Worm (Caenorhabditis elegans) whole organism, L2 larva: Measurements from ENCODE around the gene idpb-2.

Experiments used
- C34F6.9 ChIP-seq: fragments of 150-350 bp; optimal IDR thresholded peaks from 2 replicates; lab custom pipeline; 2014; ENCODE audit warnings: missing biosample characterization, missing genetic modification characterization
- F13H6.1 ChIP-seq: sonication (generic microtip); optimal IDR thresholded peaks from 2 replicates; lab custom pipeline; 2016; ENCODE audit warnings: missing genetic modification characterization, missing compliant biosample characterization
- R02D3.7 ChIP-seq: fragments of 150-350 bp; optimal IDR thresholded peaks from 2 replicates; lab custom pipeline; 2014; ENCODE audit warnings: missing biosample characterization, missing genetic modification characterization
- Y55F3AM.14 ChIP-seq: fragments of 200-800 bp; sonication (Bioruptor generic); optimal IDR thresholded peaks from 2 replicates; lab custom pipeline; 2018; ENCODE audit warnings: mild to moderate bottlenecking, missing genetic modification characterization, missing compliant biosample characterization
- ZK546.5 ChIP-seq: sonication (generic microtip); optimal IDR thresholded peaks from 2 replicates; lab custom pipeline; 2017; ENCODE audit warnings: missing biosample characterization, missing genetic modification characterization
- alr-1 ChIP-seq: fragments of 150-350 bp; optimal IDR thresholded peaks from 2 replicates; lab custom pipeline; 2014; ENCODE audit warnings: missing biosample characterization, missing genetic modification characterization
- aly-2 ChIP-seq: fragments of 150-350 bp; optimal IDR thresholded peaks from 2 replicates; lab custom pipeline; 2014; ENCODE audit warnings: missing biosample characterization, missing genetic modification characterization
- ama-1 ChIP-seq: fragments of 150-350 bp; optimal IDR thresholded peaks from 2 replicates; lab custom pipeline; 2018; ENCODE audit warnings: inconsistent platforms
- blmp-1 ChIP-seq: sonication (generic microtip); optimal IDR thresholded peaks from 2 replicates; lab custom pipeline; 2017; ENCODE audit warnings: missing genetic modification characterization, mild to moderate bottlenecking, missing compliant biosample characterization, antibody characterized with exemption, moderate library complexity; ENCODE audit not compliant: insufficient read depth
- ceh-16 ChIP-seq: fragments of 150-350 bp; optimal IDR thresholded peaks from 2 replicates; lab custom pipeline; 2014; ENCODE audit warnings: missing biosample characterization, missing genetic modification characterization
- ceh-82 ChIP-seq: fragments of 150-350 bp; optimal IDR thresholded peaks from 2 replicates; lab custom pipeline; 2014; ENCODE audit warnings: missing biosample characterization, missing genetic modification characterization
- crh-2 ChIP-seq: sonication (generic microtip); optimal IDR thresholded peaks from 2 replicates; lab custom pipeline; 2017; ENCODE audit warnings: missing biosample characterization, missing genetic modification characterization
- dmd-4 ChIP-seq: sonication (generic microtip); optimal IDR thresholded peaks from 2 replicates; lab custom pipeline; 2017; ENCODE audit warnings: missing biosample characterization, missing genetic modification characterization
- egl-27 ChIP-seq: sonication (generic microtip); optimal IDR thresholded peaks from 3 replicates; lab custom pipeline; 2017; ENCODE audit warnings: missing biosample characterization, missing genetic modification reagents, missing genetic modification characterization
- elt-1 ChIP-seq: fragments of 150-350 bp; optimal IDR thresholded peaks from 2 replicates; lab custom pipeline; 2014; ENCODE audit warnings: missing biosample characterization, missing genetic modification characterization
- elt-3 ChIP-seq: sonication (generic microtip); optimal IDR thresholded peaks from 2 replicates; lab custom pipeline; 2017; ENCODE audit warnings: missing biosample characterization, missing genetic modification characterization
- fos-1 ChIP-seq: fragments of 150-350 bp; optimal IDR thresholded peaks from 2 replicates; lab custom pipeline; 2014; ENCODE audit warnings: missing biosample characterization, missing genetic modification characterization
- gmeb-1 ChIP-seq: fragments of 150-350 bp; optimal IDR thresholded peaks from 2 replicates; lab custom pipeline; 2014; ENCODE audit warnings: missing biosample characterization, missing genetic modification characterization
- lin-11 ChIP-seq: fragments of 150-350 bp; sonication (generic microtip); optimal IDR thresholded peaks from 2 replicates; lab custom pipeline; 2014; ENCODE audit warnings: missing biosample characterization, missing genetic modification characterization, inconsistent platforms, mixed read lengths
- lin-13 ChIP-seq: fragments of 150-350 bp; optimal IDR thresholded peaks from 2 replicates; lab custom pipeline; 2014; ENCODE audit warnings: missing biosample characterization, missing genetic modification reagents, missing genetic modification characterization
- lin-39 ChIP-seq: fragments of 150-350 bp; optimal IDR thresholded peaks from 2 replicates; lab custom pipeline; 2014; ENCODE audit warnings: missing biosample characterization, missing genetic modification reagents, missing genetic modification characterization
- lsy-2 ChIP-seq, 2 experiments: fragments of 150-350 bp in 1 of 2; sonication (generic microtip) in 1 of 2; optimal IDR thresholded peaks; 2 replicates each; lab custom pipeline; 2014 to 2017; ENCODE audit warnings: missing biosample characterization in 2 of 2, missing genetic modification characterization in 2 of 2
- mab-5 ChIP-seq: fragments of 150-350 bp; optimal IDR thresholded peaks from 2 replicates; lab custom pipeline; 2014; ENCODE audit warnings: missing biosample characterization, missing genetic modification characterization
- mbf-1 ChIP-seq: sonication (generic microtip); optimal IDR thresholded peaks from 2 replicates; lab custom pipeline; 2017; ENCODE audit warnings: missing biosample characterization, missing genetic modification characterization
- mdl-1 ChIP-seq, 2 experiments: fragments of 150-350 bp in 1 of 2; sonication (generic microtip) in 1 of 2; optimal IDR thresholded peaks; 2 replicates each; lab custom pipeline; 2017; ENCODE audit warnings: missing biosample characterization in 2 of 2, missing genetic modification characterization in 2 of 2
- nhr-10 ChIP-seq: sonication (generic microtip); optimal IDR thresholded peaks from 2 replicates; lab custom pipeline; 2017; ENCODE audit warnings: missing biosample characterization, missing genetic modification characterization
- nhr-11 ChIP-seq: fragments of 150-350 bp; optimal IDR thresholded peaks from 2 replicates; lab custom pipeline; 2014; ENCODE audit warnings: missing biosample characterization, missing genetic modification characterization
- nhr-12 ChIP-seq: fragments of 150-350 bp; optimal IDR thresholded peaks from 2 replicates; lab custom pipeline; 2014; ENCODE audit warnings: missing biosample characterization, missing genetic modification characterization
- nhr-129 ChIP-seq: fragments of 150-350 bp; optimal IDR thresholded peaks from 2 replicates; lab custom pipeline; 2014; ENCODE audit warnings: missing biosample characterization, missing genetic modification characterization
- nhr-21 ChIP-seq: fragments of 150-350 bp; optimal IDR thresholded peaks from 2 replicates; lab custom pipeline; 2014; ENCODE audit warnings: missing biosample characterization, missing genetic modification characterization
- nhr-23 ChIP-seq: fragments of 150-350 bp; optimal IDR thresholded peaks from 2 replicates; lab custom pipeline; 2014; ENCODE audit warnings: missing biosample characterization, missing genetic modification reagents, missing genetic modification characterization
- nhr-237 ChIP-seq: fragments of 150-350 bp; optimal IDR thresholded peaks from 2 replicates; lab custom pipeline; 2014; ENCODE audit warnings: missing biosample characterization, missing genetic modification characterization
- nhr-25 ChIP-seq: fragments of 150-350 bp; sonication (generic microtip); optimal IDR thresholded peaks from 3 replicates; lab custom pipeline; 2014; ENCODE audit warnings: missing biosample characterization, missing genetic modification characterization
- nhr-6 ChIP-seq: fragments of 150-350 bp; optimal IDR thresholded peaks from 2 replicates; lab custom pipeline; 2014; ENCODE audit warnings: missing biosample characterization, missing genetic modification characterization
- nhr-77 ChIP-seq: fragments of 150-350 bp; optimal IDR thresholded peaks from 2 replicates; lab custom pipeline; 2014; ENCODE audit warnings: missing biosample characterization, missing genetic modification characterization
- peb-1 ChIP-seq: fragments of 150-350 bp; optimal IDR thresholded peaks from 2 replicates; lab custom pipeline; 2014; ENCODE audit warnings: missing biosample characterization, missing genetic modification characterization
- sem-4 ChIP-seq: fragments of 150-350 bp; optimal IDR thresholded peaks from 2 replicates; lab custom pipeline; 2014; ENCODE audit warnings: missing biosample characterization, missing genetic modification reagents, missing genetic modification characterization
- skn-1 ChIP-seq: sonication (generic microtip); optimal IDR thresholded peaks from 2 replicates; lab custom pipeline; 2017; ENCODE audit warnings: missing biosample characterization, missing genetic modification characterization
- sma-3 ChIP-seq: sonication (generic microtip); optimal IDR thresholded peaks from 2 replicates; lab custom pipeline; 2016; ENCODE audit warnings: missing genetic modification reagents, missing genetic modification characterization, missing compliant biosample characterization
- sma-9 ChIP-seq, 2 experiments: fragments of 150-350 bp in 1 of 2; sonication (generic microtip) in 1 of 2; optimal IDR thresholded peaks; 2 replicates each; lab custom pipeline; 2014 to 2016; ENCODE audit warnings: missing genetic modification characterization in 2 of 2, mild to moderate bottlenecking in 1 of 2, missing biosample characterization in 1 of 2, missing compliant biosample characterization in 1 of 2, missing genetic modification reagents in 1 of 2, moderate library complexity in 1 of 2
- snpc-4 ChIP-seq: fragments of 150-350 bp; optimal IDR thresholded peaks from 2 replicates; lab custom pipeline; 2014; ENCODE audit warnings: missing biosample characterization, missing genetic modification characterization
- unc-39 ChIP-seq: fragments of 150-350 bp; optimal IDR thresholded peaks from 2 replicates; lab custom pipeline; 2014; ENCODE audit warnings: missing biosample characterization, missing genetic modification characterization
- unc-55 ChIP-seq: fragments of 150-350 bp; sonication (generic microtip); optimal IDR thresholded peaks from 3 replicates; lab custom pipeline; 2014; ENCODE audit warnings: missing biosample characterization, missing genetic modification reagents, missing genetic modification characterization
- unc-62 ChIP-seq: fragments of 150-350 bp; optimal IDR thresholded peaks from 2 replicates; lab custom pipeline; 2014; ENCODE audit warnings: missing biosample characterization, missing genetic modification reagents, missing genetic modification characterization
- zag-1 ChIP-seq: fragments of 150-350 bp; optimal IDR thresholded peaks from 2 replicates; lab custom pipeline; 2014; ENCODE audit warnings: missing biosample characterization, missing genetic modification characterization
- ztf-1 ChIP-seq: fragments of 200-800 bp; sonication (Bioruptor generic); conservative IDR thresholded peaks from 2 replicates; pipeline ENCODE4 v1.3.6; 2022; ENCODE audit warnings: missing genetic modification characterization, missing compliant biosample characterization
- ztf-11 ChIP-seq: sonication (generic microtip); optimal IDR thresholded peaks from 2 replicates; lab custom pipeline; 2017; ENCODE audit warnings: missing biosample characterization, missing genetic modification characterization
- ztf-4 ChIP-seq: fragments of 150-350 bp; optimal IDR thresholded peaks from 2 replicates; lab custom pipeline; 2014; ENCODE audit warnings: missing biosample characterization, missing genetic modification characterization

The idpb-2 gene

ce11 chrII:5056254-5056653, 13.2 kb downstream of the idpb-2 start:
- TF ChIP-seq ztf-11 (no peak), unc-39 (tag; lab: Kevin White, UChicago) (no peak), lsy-2 (tag; optimal IDR thresholded peaks at IDR 0.05; lab: Kevin White, UChicago) (no peak), egl-27 (tag; lab: Kevin White, UChicago) (no peak), fos-1 (tag; lab: Kevin White, UChicago) (no peak), aly-2 (tag; lab: Kevin White, UChicago) (no peak), sem-4 (tag; lab: Kevin White, UChicago) (no peak), nhr-10 (tag; lab: Kevin White, UChicago) (no peak), nhr-21 (tag; lab: Kevin White, UChicago) (no peak), Y55F3AM.14 (GFP tag; lab: Kevin White, UChicago) (no peak), sma-9 (GFP tag; optimal IDR thresholded peaks at IDR 0.05; lab: Kevin White, UChicago) (no peak), sma-9 (tag; optimal IDR thresholded peaks at IDR 0.05; lab: Kevin White, UChicago) (no peak), F13H6.1 (tag; lab: Kevin White, UChicago) (no peak), dmd-4 (tag; lab: Kevin White, UChicago) (no peak), C34F6.9 (tag; lab: Kevin White, UChicago) (no peak), unc-62 (GFP tag; lab: Kevin White, UChicago) (no peak), peb-1 (tag; lab: Kevin White, UChicago) (no peak), R02D3.7 (tag; lab: Kevin White, UChicago) (no peak), sma-3 (no peak), elt-1 (tag; lab: Kevin White, UChicago) (no peak)

ce11 chrII:5055129-5055666, 14.2 kb downstream of the idpb-2 start, which contains the start of the genes ify-1 and rpl-22:
Gene ify-1, minus strand, starts transcription at chrII:5055179.
Gene rpl-22, plus strand, starts transcription at chrII:5055616.
- peak; percentile 83 for TF ChIP-seq ZK546.5 (tag; lab: Kevin White, UChicago)
- no peak for TF ChIP-seq ztf-11
- peak; percentile 39 for TF ChIP-seq egl-27 (tag; lab: Kevin White, UChicago)
- TF ChIP-seq nhr-25 (tag; lab: Kevin White, UChicago): peak; percentile 95
- peak; percentile 94 for TF ChIP-seq nhr-21 (tag; lab: Kevin White, UChicago)
- TF ChIP-seq zag-1 (tag; lab: Kevin White, UChicago): peak; percentile 78
- TF ChIP-seq Y55F3AM.14 (GFP tag; lab: Kevin White, UChicago): peak; percentile 28
- peak; percentile 96 for TF ChIP-seq C34F6.9 (tag; lab: Kevin White, UChicago)
- peak; percentile 90 for TF ChIP-seq ztf-4 (tag; lab: Kevin White, UChicago)
- TF ChIP-seq nhr-129: peak; percentile 98
- peak; percentile 93 for TF ChIP-seq sem-4 (tag; lab: Kevin White, UChicago)
- no peak for TF ChIP-seq alr-1 (tag; lab: Kevin White, UChicago)
- no peak for TF ChIP-seq aly-2 (tag; lab: Kevin White, UChicago)
- peak; percentile 34 for TF ChIP-seq nhr-10 (tag; lab: Kevin White, UChicago)
- peak; percentile 86 for TF ChIP-seq blmp-1 (tag; lab: Kevin White, UChicago)
- peak; percentile 37 for TF ChIP-seq nhr-11 (tag; lab: Kevin White, UChicago)
- no peak for TF ChIP-seq nhr-12 (tag; lab: Kevin White, UChicago)
- peak; percentile 94 for TF ChIP-seq snpc-4 (tag; lab: Kevin White, UChicago)
- TF ChIP-seq dmd-4 (tag; lab: Kevin White, UChicago): no peak
- peak; percentile 95 for TF ChIP-seq gmeb-1 (tag; lab: Kevin White, UChicago)
- peak; percentile 98 to 100 for TF ChIP-seq lsy-2 (tag; optimal IDR thresholded peaks at IDR 0.05; lab: Kevin White, UChicago)
- no peak for TF ChIP-seq nhr-237 (tag; lab: Kevin White, UChicago)
- peak; percentile 94 for TF ChIP-seq sma-3
- TF ChIP-seq mbf-1: no peak
- peak; percentile 95 for TF ChIP-seq lin-13
- peak; percentile 83 for TF ChIP-seq fos-1 (tag; lab: Kevin White, UChicago)
- peak; percentile 76 for TF ChIP-seq nhr-77 (tag; lab: Kevin White, UChicago)
- TF ChIP-seq elt-3 (tag; lab: Kevin White, UChicago): no peak
- peak; percentile 98 for TF ChIP-seq crh-2
- no peak for TF ChIP-seq nhr-23
- TF ChIP-seq ama-1 (lab: Kevin White, UChicago): peak; percentile 71
- no peak for TF ChIP-seq elt-1 (tag; lab: Kevin White, UChicago)
- peak; percentile 43 for TF ChIP-seq R02D3.7 (tag; lab: Kevin White, UChicago)
- TF ChIP-seq ceh-82 (tag; lab: Kevin White, UChicago): peak; percentile 73
- peak; percentile 89 for TF ChIP-seq nhr-6 (tag; lab: Kevin White, UChicago)
- TF ChIP-seq F13H6.1 (tag; lab: Kevin White, UChicago): peak; percentile 92
- no peak for TF ChIP-seq skn-1
- peak; percentile 99 for TF ChIP-seq unc-55 (GFP tag; lab: Kevin White, UChicago)
- no peak for TF ChIP-seq ztf-1 (GFP tag; lab: Robert Waterston, UW)
- TF ChIP-seq unc-62 (GFP tag; lab: Kevin White, UChicago): peak; percentile 47
- peak in 1 of 2 experiments; percentile 51 for TF ChIP-seq mdl-1 (tag; optimal IDR thresholded peaks at IDR 0.05; lab: Kevin White, UChicago)
- peak; percentile 90 for TF ChIP-seq mab-5
- TF ChIP-seq lin-39 (tag; lab: Kevin White, UChicago): no peak
- TF ChIP-seq sma-9 (GFP tag; optimal IDR thresholded peaks at IDR 0.05; lab: Kevin White, UChicago): peak; percentile 94
- no peak for TF ChIP-seq sma-9 (tag; optimal IDR thresholded peaks at IDR 0.05; lab: Kevin White, UChicago)
- TF ChIP-seq lin-11 (tag; lab: Kevin White, UChicago): peak; percentile 96
- no peak for TF ChIP-seq peb-1 (tag; lab: Kevin White, UChicago)
- no peak for TF ChIP-seq unc-39 (tag; lab: Kevin White, UChicago)
- TF ChIP-seq ceh-16 (tag; lab: Kevin White, UChicago): peak; percentile 71
